Worm (Caenorhabditis elegans): ENCODE results near the gene scl-2.

DNA sequence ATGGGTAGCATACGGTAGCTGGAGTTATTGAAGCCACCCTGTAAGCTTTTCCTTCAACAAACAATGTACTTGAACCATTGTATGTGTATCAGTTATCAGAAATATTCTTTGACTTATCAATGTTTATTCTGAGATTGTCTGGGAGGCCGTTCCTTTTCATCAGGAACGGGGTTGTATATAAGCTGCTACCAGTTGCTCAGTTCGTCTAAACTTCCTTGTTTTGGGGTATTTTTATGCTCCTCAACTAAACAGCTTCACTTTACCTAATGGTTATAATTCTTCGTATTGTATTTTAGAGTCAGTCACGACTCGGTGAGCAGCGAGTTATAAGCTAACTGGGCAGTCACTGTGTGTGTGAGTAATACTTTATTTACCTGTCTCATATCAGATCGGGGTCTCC, 28.2 kb downstream of the scl-2 start:
- TF ChIP-seq ztf-29 (GFP tag; IDR thresholded peaks at IDR 0.05) (no peak), med-1 (GFP tag; optimal IDR thresholded peaks at IDR 0.05; ENCODE audit: insufficient read depth) (no peak), ref-1 (GFP tag; conservative IDR thresholded peaks at IDR 0.05) (no peak), klf-2 (GFP tag; conservative IDR thresholded peaks at IDR 0.05) (no peak), cog-1 (tag; optimal IDR thresholded peaks at IDR 0.05) (no peak), flt-1 (GFP tag; IDR thresholded peaks at IDR 0.05) (no peak), T22C8.4 (GFP tag; IDR thresholded peaks at IDR 0.05) (no peak), ztf-23 (GFP tag; IDR thresholded peaks at IDR 0.05) (no peak)
